Worm (Caenorhabditis elegans) whole organism, early embryonic: ENCODE results near the gene grl-28.

ENCODE experiments used
- B0310.2 ChIP-seq: sonication (generic microtip); optimal IDR thresholded peaks from 2 replicates; lab custom pipeline; 2016; ENCODE audit warnings: mild to moderate bottlenecking, missing genetic modification characterization, missing compliant biosample characterization
- F13C5.2 ChIP-seq: sonication (generic microtip); optimal IDR thresholded peaks from 2 replicates; lab custom pipeline; 2017; ENCODE audit warnings: mild to moderate bottlenecking, missing genetic modification characterization, inconsistent platforms, missing compliant biosample characterization
- ama-1 ChIP-seq: fragments of 150-350 bp; optimal IDR thresholded peaks from 2 replicates; lab custom pipeline; 2014
- ceh-36 ChIP-seq: sonication (generic microtip); optimal IDR thresholded peaks from 2 replicates; lab custom pipeline; 2016; ENCODE audit warnings: missing genetic modification characterization, inconsistent platforms, missing compliant biosample characterization
- ets-7 ChIP-seq: sonication (generic microtip); optimal IDR thresholded peaks from 2 replicates; lab custom pipeline; 2016; ENCODE audit warnings: missing genotype, missing genetic modification characterization, missing compliant biosample characterization
- flt-1 ChIP-seq: fragments of 200-800 bp; sonication (Bioruptor generic); IDR thresholded peaks from 2 replicates; pipeline ENCODE4 v1.3.6; 2022; ENCODE audit warnings: missing genetic modification characterization, missing compliant biosample characterization
- hmg-4 ChIP-seq: fragments of 200-800 bp; sonication (Bioruptor generic); optimal IDR thresholded peaks from 2 replicates; lab custom pipeline; 2018; ENCODE audit warnings: mild to moderate bottlenecking, missing genetic modification characterization, missing compliant biosample characterization
- hnd-1 ChIP-seq: sonication (generic microtip); optimal IDR thresholded peaks from 2 replicates; lab custom pipeline; 2016; ENCODE audit warnings: missing genetic modification characterization, missing compliant biosample characterization
- pes-1 ChIP-seq: fragments of 200-800 bp; sonication (Bioruptor generic); IDR thresholded peaks from 2 replicates; pipeline ENCODE4 v1.3.6; 2022; ENCODE audit warnings: missing genetic modification reagents, missing genetic modification characterization, missing compliant biosample characterization
- tra-4 ChIP-seq: sonication (generic microtip); optimal IDR thresholded peaks from 2 replicates; lab custom pipeline; 2017; ENCODE audit warnings: missing genetic modification characterization, missing compliant biosample characterization

ce11 chrV:3512381-3512780 is 39.3 kb downstream of the grl-28 start, which contains the start of gene str-226:
- no peak for TF ChIP-seq ets-7 (tag; lab: Kevin White, UChicago)
- no peak for TF ChIP-seq pes-1 (GFP tag; lab: Robert Waterston, UW)
- no peak for TF ChIP-seq hnd-1
- TF ChIP-seq hmg-4: no peak
- TF ChIP-seq ama-1 (lab: Kevin White, UChicago): no peak
- TF ChIP-seq flt-1 (GFP tag; lab: Robert Waterston, UW): no peak
- no peak for TF ChIP-seq tra-4
- TF ChIP-seq B0310.2 (tag; lab: Kevin White, UChicago): no peak
- TF ChIP-seq ceh-36: no peak
- TF ChIP-seq F13C5.2 (tag; lab: Kevin White, UChicago): no peak
